Fruit fly (Drosophila melanogaster): Measurements from ENCODE around the gene CG33654.

dm6 chr3R:9546808-9547381, 36.1 kb downstream of the CG33654 start:
- TF ChIP-seq CG11617 (GFP tag; optimal IDR thresholded peaks at IDR 0.05) (no peak), CG14711 (tag; optimal IDR thresholded peaks at IDR 0.05) (no peak), tj (GFP tag; optimal IDR thresholded peaks at IDR 0.05) (no peak), Hr96 (GFP tag; optimal IDR thresholded peaks at IDR 0.05) (no peak), CG7045 (GFP tag; optimal IDR thresholded peaks at IDR 0.05) (no peak), Mnt (GFP tag; optimal IDR thresholded peaks at IDR 0.05) (no peak), CG12768 (GFP tag; optimal IDR thresholded peaks at IDR 0.05) (no peak), ovo (GFP tag; optimal IDR thresholded peaks at IDR 0.05) (no peak), CG1620 (GFP tag; optimal IDR thresholded peaks at IDR 0.05) (no peak), cic (GFP tag; optimal IDR thresholded peaks at IDR 0.05) (no peak), bab1 (GFP tag; optimal IDR thresholded peaks at IDR 0.05) (no peak), kay (GFP tag; ENCODE audit: borderline replicate concordance) (no peak), CG33017 (tag; optimal IDR thresholded peaks at IDR 0.05) (no peak), CG7101 (tag; optimal IDR thresholded peaks at IDR 0.05) (no peak)

Measured in whole organism, adult.